Fruit fly (Drosophila melanogaster): ENCODE measurements around the gene Mur2B.

- TF ChIP-seq CTCF (optimal IDR thresholded peaks at IDR 0.05) (no peak), CG8478 (optimal IDR thresholded peaks at IDR 0.05) (no peak)
Observed at dm6 chrX:1478276-1479122, 190.1 kb downstream of the Mur2B start, which contains the start of gene rush.
